Worm (Caenorhabditis elegans): Measurements from ENCODE around the gene dpf-7.

The dpf-7 gene

DNA sequence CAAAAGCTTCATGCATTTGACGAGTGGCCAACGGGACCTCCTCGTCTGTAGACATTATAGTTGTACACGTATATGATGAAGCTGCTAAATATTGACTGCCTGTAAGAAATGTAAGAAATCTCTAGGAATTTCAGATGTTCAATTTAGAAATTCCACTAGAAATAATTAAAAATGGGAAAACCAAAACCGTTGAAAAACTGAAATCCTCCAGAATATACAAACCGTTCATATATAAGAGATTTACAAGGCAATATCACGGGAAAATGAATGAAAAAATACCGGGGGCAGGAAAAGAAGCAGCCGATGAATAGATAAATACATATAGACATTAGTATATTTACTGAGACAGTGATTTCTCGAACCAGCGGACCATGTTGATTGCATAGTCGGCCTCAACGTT is at the start of gene dpf-7:
Gene dpf-7, minus strand, starts transcription at position 101 of the 400 bp plus-strand sequence.
- TF ChIP-seq unc-62 (GFP tag; optimal IDR thresholded peaks at IDR 0.05): no peak

DNA sequence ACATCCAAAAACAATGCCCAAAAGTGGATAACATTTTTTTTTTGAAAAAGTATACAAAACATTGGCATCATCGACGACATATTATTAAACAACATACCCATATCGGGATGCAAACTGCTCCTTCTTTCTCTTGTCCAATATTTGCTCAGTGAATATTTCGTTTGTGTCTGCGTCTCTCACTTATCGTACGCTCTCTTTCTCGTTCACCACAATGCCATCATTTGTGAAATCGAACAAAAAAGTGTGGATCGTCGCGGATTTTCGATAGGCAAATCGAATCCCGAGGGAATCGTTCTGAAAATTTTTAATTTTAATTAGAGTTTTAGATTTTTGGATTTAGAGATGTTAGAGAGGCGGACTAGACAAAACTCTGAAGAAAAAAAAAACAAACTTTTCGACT is 44.4 kb upstream of the dpf-7 start, which contains the start of gene tat-2:
Gene tat-2, minus strand, starts transcription at position 101 of the 400 bp plus-strand sequence.
- no peak for TF ChIP-seq unc-62 (GFP tag; optimal IDR thresholded peaks at IDR 0.05)

DNA sequence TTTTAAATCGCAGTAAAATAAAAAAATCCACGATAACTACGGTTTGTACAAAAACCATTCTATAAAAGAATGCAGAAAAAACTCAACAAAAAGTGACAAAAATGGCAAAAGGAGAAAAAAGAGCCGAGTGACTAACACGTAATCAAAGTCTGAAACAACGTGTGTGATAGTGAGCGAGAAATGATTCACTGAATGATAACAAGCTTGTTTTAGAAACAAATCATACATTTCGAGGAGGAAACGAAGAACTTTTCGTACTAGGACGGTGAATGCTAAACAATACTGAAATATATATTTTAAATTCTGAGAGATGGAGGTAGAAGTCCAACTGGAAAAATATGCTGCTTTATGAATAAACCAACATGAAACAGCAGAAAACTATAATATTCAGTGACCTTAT is 39.6 kb upstream of the dpf-7 start:
- TF ChIP-seq unc-62 (GFP tag; optimal IDR thresholded peaks at IDR 0.05): no peak

DNA sequence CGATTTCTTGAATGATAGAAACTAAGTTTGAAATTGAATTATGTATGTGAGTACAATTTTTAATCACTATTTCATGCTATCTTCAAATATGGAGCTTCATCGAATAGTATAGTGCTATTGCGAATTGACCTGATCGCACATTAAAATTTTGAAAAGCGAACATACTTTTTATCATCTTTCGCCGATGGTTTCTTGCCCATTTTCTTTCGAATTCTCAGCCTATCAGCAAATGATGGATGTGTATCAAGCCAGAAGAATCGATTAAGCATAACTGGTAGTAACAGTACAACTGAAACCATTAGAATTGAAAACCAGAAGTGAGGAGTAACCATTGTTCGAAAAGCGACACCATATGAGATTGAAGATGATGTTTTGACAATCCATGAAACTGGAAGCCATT is 27.2 kb upstream of the dpf-7 start:
- no peak for TF ChIP-seq unc-62 (GFP tag; optimal IDR thresholded peaks at IDR 0.05)

DNA sequence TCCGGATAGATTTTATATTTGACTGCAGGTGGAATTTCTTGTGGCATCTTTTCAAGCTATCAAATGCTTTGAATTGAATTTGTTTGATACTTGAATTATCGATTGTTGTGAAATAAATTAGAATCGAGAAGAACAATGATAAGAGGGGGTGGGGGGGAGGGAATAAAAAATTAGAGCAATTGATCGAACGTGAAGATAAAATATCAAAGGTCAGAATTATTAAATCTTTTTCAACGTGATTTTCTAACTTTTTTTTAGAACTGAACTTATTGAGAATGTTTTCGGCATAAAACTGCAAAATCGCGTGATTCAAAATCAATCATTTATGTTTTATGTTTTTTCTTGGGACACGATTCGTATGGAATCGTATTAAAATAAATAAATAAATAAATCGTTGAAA is 24.8 kb upstream of the dpf-7 start, which contains the start of gene mpz-4:
Gene mpz-4, minus strand, starts transcription at position 101 of the 400 bp plus-strand sequence.
- TF ChIP-seq unc-62 (GFP tag; optimal IDR thresholded peaks at IDR 0.05): no peak

DNA sequence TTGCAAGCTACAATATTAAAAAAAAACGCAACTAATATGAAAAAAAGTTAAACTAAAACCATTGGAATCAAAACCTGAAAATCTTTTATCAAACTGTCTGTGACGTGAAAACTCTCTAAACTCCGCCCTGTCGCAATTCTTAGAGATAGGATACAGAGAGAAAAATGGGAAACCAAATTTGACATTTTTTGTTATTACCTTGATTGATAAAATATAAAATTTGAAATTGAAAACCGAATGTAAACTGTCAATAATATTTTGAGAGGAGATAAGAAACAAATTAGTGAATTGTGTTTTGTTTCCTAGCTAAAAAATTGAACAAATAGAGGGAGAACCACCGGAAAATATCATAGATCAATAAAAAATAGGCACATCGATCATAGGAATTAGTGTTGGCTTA is 19.4 kb upstream of the dpf-7 start:
- TF ChIP-seq unc-62 (GFP tag; optimal IDR thresholded peaks at IDR 0.05): no peak

DNA sequence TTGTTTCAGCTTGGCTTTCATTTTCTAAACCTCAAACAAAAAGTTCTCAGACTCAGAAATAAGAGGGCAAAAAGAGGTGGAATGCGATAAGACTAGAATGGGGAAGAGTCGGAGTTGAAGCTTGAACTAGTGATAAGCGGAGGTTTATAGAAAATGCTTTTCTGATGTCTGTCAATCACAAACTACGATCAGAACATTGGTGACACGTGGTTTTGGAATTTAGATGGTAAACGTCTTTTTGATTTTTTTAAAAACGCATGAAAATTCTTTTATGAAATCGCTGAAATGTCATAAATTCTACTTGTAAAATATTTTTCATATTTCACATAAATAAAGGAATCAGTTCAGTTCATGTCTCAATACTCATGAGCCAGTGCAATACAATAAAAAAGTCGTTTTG is 18.7 kb upstream of the dpf-7 start, which contains the start of gene H06H21.8:
Gene H06H21.8, minus strand, starts transcription at position 78 of the 400 bp plus-strand sequence.
- no peak for TF ChIP-seq unc-62 (GFP tag; optimal IDR thresholded peaks at IDR 0.05)

DNA sequence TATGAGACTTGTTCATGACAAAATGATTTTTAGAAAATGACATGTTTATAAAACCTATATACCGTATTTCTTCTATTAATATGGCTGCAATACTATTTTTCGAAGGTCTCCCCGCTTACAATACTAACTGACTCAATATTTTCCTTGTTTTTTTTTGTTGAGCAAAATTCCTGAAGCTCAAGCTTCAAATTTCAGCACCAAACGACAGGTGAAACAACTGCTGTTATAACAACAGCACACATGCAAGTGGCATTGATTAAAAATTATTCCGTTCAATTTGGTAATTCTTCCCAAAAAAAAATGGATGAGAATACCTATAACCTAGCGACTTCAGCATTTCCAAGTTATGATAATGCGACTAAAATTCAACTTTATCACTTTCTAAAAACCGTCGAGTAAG is 11.8 kb upstream of the dpf-7 start, which contains the start of gene srw-94:
Gene srw-94, plus strand, starts transcription at position 301 of the 400 bp plus-strand sequence.
- TF ChIP-seq unc-62 (GFP tag; optimal IDR thresholded peaks at IDR 0.05): no peak

DNA sequence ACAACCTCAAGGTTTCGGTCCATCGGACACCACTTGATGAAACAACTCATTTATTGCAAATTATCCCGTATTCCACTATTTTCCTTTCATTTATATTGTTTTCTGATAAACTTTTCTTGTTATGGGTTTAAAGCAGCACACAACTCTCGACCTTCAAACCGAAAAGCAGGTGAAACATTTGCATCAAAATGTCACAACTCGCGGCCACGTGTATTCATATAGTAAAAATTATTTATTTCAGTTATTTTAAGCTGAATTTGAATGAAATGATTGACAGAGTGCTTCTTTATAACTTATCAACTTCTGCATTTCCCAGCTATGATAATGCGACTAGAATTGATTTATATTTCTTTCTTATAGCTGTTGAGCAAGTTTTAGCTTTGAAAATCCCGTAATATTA is 9.5 kb upstream of the dpf-7 start, which contains the start of gene srw-95:
Gene srw-95, plus strand, starts transcription at position 213 of the 400 bp plus-strand sequence.
- TF ChIP-seq unc-62 (GFP tag; optimal IDR thresholded peaks at IDR 0.05): no peak

DNA sequence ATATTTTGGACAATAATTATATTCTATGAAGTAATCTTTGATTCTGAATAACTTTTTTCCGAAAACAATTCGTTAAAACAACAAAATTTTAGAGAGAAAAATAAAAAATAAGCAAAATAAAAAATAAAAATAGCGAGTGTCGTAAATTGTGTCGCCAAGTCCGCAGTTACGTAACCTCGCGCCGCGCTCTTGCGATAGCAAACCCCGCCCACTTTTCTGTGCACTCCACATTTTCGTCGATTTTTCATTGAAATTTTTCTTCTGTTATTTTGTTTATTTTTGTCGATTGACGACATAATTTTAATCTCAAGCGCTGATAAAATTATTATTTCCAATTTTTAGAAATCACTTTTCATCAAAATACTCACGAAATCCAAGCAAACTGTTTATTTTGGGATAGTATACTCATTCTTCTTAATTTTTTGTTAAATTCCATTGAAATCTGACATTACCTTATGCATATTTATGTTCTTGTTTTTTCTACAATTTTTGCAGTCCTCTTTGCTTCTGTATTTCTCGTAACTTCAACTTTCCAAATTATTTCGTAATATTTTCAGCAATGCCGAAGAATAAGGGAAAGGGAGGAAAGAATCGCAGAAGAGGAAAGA is 8.1 kb upstream of the dpf-7 start, which contains the start of gene eif-1.A:
Gene eif-1.A, plus strand, starts transcription at position 558 of the 608 bp plus-strand sequence.
- TF ChIP-seq unc-62 (GFP tag; optimal IDR thresholded peaks at IDR 0.05): no peak

DNA sequence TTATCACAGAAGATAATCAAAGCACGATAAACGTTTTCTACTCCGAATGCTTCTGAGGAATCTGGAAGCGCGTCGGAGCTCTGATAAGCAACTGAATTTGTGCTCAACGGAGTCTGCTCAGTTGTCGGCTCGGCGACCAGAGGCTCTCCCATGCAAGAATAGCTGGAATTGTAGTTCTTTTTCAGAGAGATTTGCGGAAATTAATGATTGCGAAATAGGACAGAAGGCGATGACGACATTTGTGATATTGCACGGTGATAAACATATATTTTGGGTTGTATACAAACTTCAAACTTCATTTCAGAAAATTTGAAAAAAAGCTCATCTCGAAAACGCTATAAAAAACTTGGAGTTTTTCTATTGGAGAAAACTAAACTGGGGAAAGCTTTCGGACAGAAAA is 7.4 kb upstream of the dpf-7 start, which contains the start of gene H06H21.37:
Gene H06H21.37, minus strand, starts transcription at position 162 of the 400 bp plus-strand sequence.
- TF ChIP-seq unc-62 (GFP tag; optimal IDR thresholded peaks at IDR 0.05): no peak

DNA sequence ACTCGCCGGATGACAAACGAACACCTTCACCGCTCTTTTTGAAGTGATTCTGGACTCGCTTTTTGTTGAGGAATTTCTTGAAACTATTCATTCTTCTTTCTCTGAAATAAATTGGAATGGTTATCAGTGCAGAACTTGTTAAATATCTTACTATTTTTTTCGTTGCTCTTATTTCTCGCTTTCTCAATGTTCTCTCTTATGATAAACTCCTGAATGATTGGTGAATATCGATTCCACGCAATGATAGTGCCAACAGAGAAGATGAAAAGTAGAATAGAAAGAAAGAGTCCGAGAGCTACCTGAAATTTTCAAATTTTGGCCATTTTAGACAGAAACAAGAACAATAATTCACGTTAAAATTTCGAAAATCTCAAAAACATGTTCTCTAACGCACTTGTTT is 7.0 kb upstream of the dpf-7 start, which contains the start of gene ubxn-6:
Gene ubxn-6, minus strand, starts transcription at position 101 of the 400 bp plus-strand sequence.
- TF ChIP-seq unc-62 (GFP tag; optimal IDR thresholded peaks at IDR 0.05): no peak

DNA sequence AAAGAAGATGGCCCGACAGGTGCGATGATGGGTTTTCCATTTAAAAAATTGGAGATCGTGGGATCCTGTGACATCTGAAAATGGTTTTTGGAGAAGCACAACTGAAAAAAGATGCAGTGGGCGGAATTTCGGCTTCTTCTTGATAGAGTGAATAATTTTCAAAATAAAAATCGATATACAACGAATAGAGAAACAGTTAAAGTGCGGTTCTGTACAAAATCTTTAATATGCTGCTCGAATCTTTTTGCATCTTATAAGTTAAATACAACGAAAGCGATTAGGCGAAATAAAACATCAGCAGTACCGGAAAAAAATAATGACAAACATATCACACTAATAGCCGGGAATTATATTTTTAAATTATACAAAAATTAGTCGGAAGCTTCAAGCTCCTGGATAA is 4.8 kb upstream of the dpf-7 start, which contains the start of gene H06H21.11:
Gene H06H21.11, minus strand, starts transcription at position 101 of the 400 bp plus-strand sequence.
- TF ChIP-seq unc-62 (GFP tag; optimal IDR thresholded peaks at IDR 0.05): no peak

DNA sequence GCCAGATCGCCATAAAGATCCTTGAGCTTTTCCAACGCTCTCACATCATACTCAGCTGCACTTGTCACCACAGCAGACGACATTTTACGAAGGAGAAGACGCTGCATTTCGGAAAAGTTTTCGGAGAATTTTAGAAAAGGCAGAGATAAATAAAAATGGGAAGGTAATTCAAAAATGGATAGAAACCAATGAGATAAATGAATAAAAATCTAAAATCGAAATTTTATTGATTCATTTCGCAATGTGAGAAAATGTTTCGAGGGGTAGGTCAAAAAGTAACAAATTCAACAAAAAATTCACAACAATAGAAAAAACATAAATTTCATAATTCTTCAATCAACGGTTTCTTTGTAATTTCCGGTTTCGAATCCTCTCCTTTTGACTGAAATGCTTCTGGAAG is 4.1 kb upstream of the dpf-7 start, which contains the start of gene dpf-5:
Gene dpf-5, minus strand, starts transcription at position 101 of the 400 bp plus-strand sequence.
- TF ChIP-seq unc-62 (GFP tag; optimal IDR thresholded peaks at IDR 0.05): no peak

DNA sequence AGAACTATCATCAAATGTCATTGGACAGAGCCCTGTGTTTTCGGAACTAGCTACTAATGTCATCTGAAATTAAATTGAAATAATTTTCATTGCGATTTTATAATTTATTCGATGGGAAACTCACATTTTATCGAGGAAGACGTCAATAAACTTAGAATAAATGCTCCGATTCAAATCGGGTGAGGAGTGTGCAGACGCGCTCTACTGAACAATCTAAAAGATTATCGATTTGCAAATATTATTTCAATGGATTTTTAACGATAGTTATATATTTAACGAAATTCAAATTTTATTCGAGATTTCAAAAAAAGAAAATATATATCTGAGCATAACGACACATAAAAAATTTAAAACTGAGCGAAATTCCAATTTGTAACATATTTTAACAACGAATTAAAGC is 3.3 kb downstream of the dpf-7 start, which contains the start of gene eor-1:
Gene eor-1, minus strand, starts transcription at position 65 of the 400 bp plus-strand sequence.
- TF ChIP-seq unc-62 (GFP tag; optimal IDR thresholded peaks at IDR 0.05): no peak

DNA sequence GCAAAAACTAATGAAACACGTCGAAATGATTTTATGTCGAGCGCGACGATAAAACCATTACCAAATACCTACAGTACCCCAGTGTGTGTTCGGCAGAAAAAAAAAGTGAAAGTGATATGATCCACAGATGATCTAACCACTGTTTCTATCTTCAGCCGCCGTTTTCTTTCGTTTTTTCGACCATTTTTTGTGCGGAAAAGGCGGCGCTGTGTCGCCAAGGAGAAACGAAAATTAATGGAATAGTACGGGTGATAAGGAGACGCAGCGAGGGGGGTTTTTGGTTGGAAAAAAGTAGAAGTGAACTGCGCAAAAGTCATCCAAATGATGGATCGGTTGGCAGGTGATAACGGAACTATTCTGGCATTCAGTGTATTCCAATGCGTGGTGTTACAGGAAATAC is 7.3 kb downstream of the dpf-7 start:
- TF ChIP-seq unc-62 (GFP tag; optimal IDR thresholded peaks at IDR 0.05): no peak

DNA sequence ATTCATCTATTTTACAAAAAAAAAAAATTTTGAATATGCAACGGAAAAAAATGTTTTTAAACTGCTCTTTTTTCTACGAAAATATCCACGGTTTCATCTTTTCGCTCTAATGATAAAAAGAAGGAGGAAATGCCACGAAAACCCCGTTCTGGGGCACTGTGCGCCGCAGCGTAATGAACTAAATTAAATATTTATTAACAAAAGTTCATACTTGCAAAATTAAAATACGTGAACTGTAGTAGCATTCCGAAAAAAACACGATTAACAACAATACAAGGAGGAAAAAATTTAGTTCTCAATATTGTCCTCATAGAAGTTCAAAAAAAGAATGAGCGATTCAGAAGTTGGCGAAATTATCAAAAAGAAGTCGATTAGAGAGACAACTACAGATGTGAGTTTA is 12.9 kb downstream of the dpf-7 start, which contains the start of gene R11E3.1:
Gene R11E3.1, plus strand, starts transcription at position 301 of the 400 bp plus-strand sequence.
- TF ChIP-seq unc-62 (GFP tag; optimal IDR thresholded peaks at IDR 0.05): no peak

All from whole organism, dauer.